Fruit fly (Drosophila melanogaster) whole organism, adult: ENCODE measurements around the gene CG31516.

ENCODE experiments used
- CG11617 ChIP-seq: fragments of 200-800 bp; sonication (Bioruptor generic); optimal IDR thresholded peaks from 2 replicates; lab custom pipeline; 2017; ENCODE audit warnings: mild to moderate bottlenecking, missing biosample characterization, missing genetic modification reagents, missing genetic modification characterization
- CG12768 ChIP-seq: fragments of 200-800 bp; sonication (Bioruptor generic); optimal IDR thresholded peaks from 2 replicates; lab custom pipeline; 2017; ENCODE audit warnings: missing biosample characterization, missing genetic modification characterization, mild to moderate bottlenecking, moderate library complexity, missing genetic modification reagents
- CG14711 ChIP-seq: fragments of 200-800 bp; sonication (Bioruptor generic); optimal IDR thresholded peaks from 2 replicates; lab custom pipeline; 2018; ENCODE audit warnings: missing biosample characterization, mild to moderate bottlenecking, missing genetic modification characterization, moderate library complexity
- CG1620 ChIP-seq: fragments of 200-800 bp; sonication (Bioruptor generic); optimal IDR thresholded peaks from 2 replicates; lab custom pipeline; 2016; ENCODE audit warnings: missing biosample characterization, missing genetic modification characterization
- CG33017 ChIP-seq: fragments of 200-800 bp; sonication (Bioruptor generic); optimal IDR thresholded peaks from 2 replicates; lab custom pipeline; 2018; ENCODE audit warnings: missing biosample characterization, mild to moderate bottlenecking, missing genetic modification characterization, moderate library complexity
- CG5204 ChIP-seq: fragments of 200-800 bp; sonication (Bioruptor generic); optimal IDR thresholded peaks from 2 replicates; lab custom pipeline; 2016; ENCODE audit warnings: missing biosample characterization, missing genetic modification characterization
- CG7045 ChIP-seq: fragments of 200-800 bp; sonication (Bioruptor generic); optimal IDR thresholded peaks from 2 replicates; lab custom pipeline; 2017; ENCODE audit warnings: missing biosample characterization, mild to moderate bottlenecking, missing genetic modification characterization
- CG7101 ChIP-seq: fragments of 200-800 bp; sonication (Bioruptor generic); optimal IDR thresholded peaks from 2 replicates; lab custom pipeline; 2018; ENCODE audit warnings: missing biosample characterization, mild to moderate bottlenecking, missing genetic modification characterization, moderate library complexity
- Clk ChIP-seq: fragments of 200-800 bp; sonication (Bioruptor generic); optimal IDR thresholded peaks from 2 replicates; lab custom pipeline; 2017; ENCODE audit warnings: missing biosample characterization, missing genetic modification characterization
- Crg-1 ChIP-seq: fragments of 200-800 bp; sonication (Bioruptor generic); optimal IDR thresholded peaks from 2 replicates; lab custom pipeline; 2016; ENCODE audit warnings: missing biosample characterization, missing genetic modification characterization
- Hr96 ChIP-seq: fragments of 200-800 bp; sonication (Bioruptor generic); optimal IDR thresholded peaks from 2 replicates; lab custom pipeline; 2016; ENCODE audit warnings: missing biosample characterization, missing genetic modification characterization
- Mnt ChIP-seq: fragments of 200-800 bp; sonication (Bioruptor generic); optimal IDR thresholded peaks from 2 replicates; lab custom pipeline; 2016; ENCODE audit warnings: missing biosample characterization, mild to moderate bottlenecking, missing genetic modification characterization
- bab1 ChIP-seq: fragments of 200-800 bp; sonication (Bioruptor generic); optimal IDR thresholded peaks from 3 replicates; lab custom pipeline; 2019; ENCODE audit warnings: missing biosample characterization, mild to moderate bottlenecking, missing genetic modification characterization, moderate library complexity
- cic ChIP-seq: fragments of 200-800 bp; sonication (Bioruptor generic); optimal IDR thresholded peaks from 2 replicates; lab custom pipeline; 2017; ENCODE audit warnings: missing biosample characterization, mild to moderate bottlenecking, missing genetic modification characterization, moderate library complexity
- cnc ChIP-seq, 2 experiments: fragments of >200 bp; optimal IDR thresholded peaks; 2 replicates each; lab custom pipeline; 2017
- kay ChIP-seq: fragments of 200-800 bp; sonication (Bioruptor generic); peaks from one replicate; lab custom pipeline; 2016; ENCODE audit warnings: missing biosample characterization, missing genetic modification characterization, borderline replicate concordance
- ovo ChIP-seq: fragments of 200-800 bp; sonication (Bioruptor generic); optimal IDR thresholded peaks from 2 replicates; lab custom pipeline; 2016; ENCODE audit warnings: missing biosample characterization, missing genetic modification characterization
- pad ChIP-seq: fragments of 200-800 bp; sonication (Bioruptor generic); optimal IDR thresholded peaks from 3 replicates; lab custom pipeline; 2017; ENCODE audit warnings: missing biosample characterization, missing genetic modification characterization, mild to moderate bottlenecking, moderate library complexity, missing genetic modification reagents
- tj ChIP-seq: fragments of 200-800 bp; sonication (Bioruptor generic); optimal IDR thresholded peaks from 3 replicates; lab custom pipeline; 2017; ENCODE audit warnings: missing biosample characterization, mild to moderate bottlenecking, missing genetic modification characterization, moderate library complexity
- toe ChIP-seq: fragments of 200-800 bp; sonication (Bioruptor generic); optimal IDR thresholded peaks from 2 replicates; lab custom pipeline; 2016; ENCODE audit warnings: missing biosample characterization, missing genetic modification characterization

The CG31516 gene

DNA sequence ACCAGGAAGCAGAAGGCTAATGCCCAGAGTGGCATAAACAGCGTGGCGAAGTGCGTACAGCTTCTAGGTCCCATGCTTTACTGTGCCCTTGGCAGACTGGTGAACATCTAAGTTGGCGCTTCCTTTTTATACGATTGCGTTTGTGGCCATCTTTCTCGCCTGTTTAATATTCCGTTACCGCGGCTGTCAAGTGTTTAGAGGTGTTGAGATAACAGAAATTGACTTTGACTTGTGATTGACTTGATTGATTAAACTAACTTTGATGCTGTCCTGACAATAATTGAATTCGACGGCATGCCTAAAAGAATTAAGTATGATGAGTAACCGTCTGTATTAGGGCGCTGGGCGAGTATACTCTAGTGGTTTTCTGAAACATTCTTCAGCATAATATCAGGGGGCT, 29.8 kb downstream of the CG31516 start, which contains the start of gene Dsk:
Gene Dsk (minus strand): TSS at position 101 of the 400 bp plus-strand sequence.
- TF ChIP-seq tj (GFP tag; lab: Kevin White, UChicago) (no peak), CG7101 (tag; lab: Kevin White, UChicago) (no peak), Crg-1 (GFP tag; lab: Kevin White, UChicago) (no peak), Clk (GFP tag; lab: Kevin White, UChicago) (no peak), CG14711 (tag; lab: Kevin White, UChicago) (no peak)

DNA sequence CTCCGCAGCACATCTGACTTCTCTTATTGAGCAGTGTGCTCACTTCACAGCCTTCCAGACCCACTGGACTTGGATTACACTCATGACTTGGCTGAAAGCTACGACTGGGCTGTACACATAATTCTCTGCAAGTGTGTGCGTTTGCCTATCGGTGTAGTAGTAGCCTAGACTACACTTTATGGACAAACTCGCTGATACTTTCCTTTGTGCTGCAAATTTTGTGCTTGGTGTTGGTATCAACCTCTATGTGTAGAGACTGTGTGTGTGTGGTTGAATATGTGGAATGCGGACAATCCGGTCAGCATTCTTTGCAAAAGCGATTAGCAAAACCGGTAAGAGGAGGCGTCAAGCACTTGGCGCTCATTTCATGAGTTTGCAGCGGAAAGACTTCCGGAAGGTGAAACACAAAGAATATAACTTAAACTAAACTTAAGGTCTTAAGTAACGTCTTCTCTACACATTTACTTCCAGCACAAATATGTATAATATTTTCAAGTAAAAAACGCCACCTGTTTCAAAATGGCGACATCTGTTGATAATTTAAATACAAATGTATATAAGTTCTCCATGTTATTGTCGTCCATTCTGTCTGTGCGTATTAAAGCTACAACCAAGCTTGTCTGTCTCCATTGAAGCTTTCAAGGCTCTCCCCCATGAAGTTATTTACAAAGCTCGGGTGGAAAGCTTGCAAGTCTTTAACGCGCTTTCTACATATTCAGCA, 33.0 kb downstream of the CG31516 start:
- TF ChIP-seq kay (GFP tag; lab: Kevin White, UChicago) (peak; percentile 72), tj (GFP tag; lab: Kevin White, UChicago) (peak; percentile 91), CG14711 (tag; lab: Kevin White, UChicago) (no peak)

DNA sequence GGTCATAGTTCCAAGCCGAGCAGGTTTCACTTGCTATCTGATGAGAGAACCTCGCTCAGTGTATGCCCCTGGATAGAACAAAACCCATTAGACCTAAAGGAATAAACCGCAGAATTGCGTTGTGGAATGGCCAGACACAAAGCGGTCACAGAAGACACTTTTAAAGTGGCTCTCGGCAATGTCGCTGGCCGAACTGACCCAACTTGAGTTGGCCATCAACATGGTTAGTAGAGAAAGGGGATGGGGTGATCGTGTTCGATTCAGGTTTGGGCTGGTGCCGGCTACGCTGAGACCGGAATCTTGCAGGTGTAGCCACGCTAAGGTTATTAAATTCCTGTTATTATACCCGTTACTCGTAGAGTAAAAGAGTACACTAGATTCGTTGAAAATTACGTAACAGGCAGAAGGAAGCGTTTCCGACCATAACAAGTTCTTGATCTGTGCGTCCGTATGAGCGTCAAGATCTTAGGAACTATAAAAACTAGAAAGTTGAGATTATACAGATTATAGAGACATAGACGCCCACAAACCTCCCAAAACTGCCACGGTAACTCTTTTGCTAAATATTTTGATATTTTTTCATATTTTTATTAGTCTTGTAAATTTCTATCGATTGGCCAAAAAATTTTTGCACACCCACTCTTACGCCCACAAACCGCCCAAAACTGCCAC, 39.3 kb downstream of the CG31516 start:
- TF ChIP-seq cic (GFP tag; lab: Kevin White, UChicago) (no peak), toe (GFP tag; lab: Kevin White, UChicago) (no peak), bab1 (GFP tag; lab: Kevin White, UChicago) (no peak), Clk (GFP tag; lab: Kevin White, UChicago) (no peak), CG14711 (tag; lab: Kevin White, UChicago) (no peak)

DNA sequence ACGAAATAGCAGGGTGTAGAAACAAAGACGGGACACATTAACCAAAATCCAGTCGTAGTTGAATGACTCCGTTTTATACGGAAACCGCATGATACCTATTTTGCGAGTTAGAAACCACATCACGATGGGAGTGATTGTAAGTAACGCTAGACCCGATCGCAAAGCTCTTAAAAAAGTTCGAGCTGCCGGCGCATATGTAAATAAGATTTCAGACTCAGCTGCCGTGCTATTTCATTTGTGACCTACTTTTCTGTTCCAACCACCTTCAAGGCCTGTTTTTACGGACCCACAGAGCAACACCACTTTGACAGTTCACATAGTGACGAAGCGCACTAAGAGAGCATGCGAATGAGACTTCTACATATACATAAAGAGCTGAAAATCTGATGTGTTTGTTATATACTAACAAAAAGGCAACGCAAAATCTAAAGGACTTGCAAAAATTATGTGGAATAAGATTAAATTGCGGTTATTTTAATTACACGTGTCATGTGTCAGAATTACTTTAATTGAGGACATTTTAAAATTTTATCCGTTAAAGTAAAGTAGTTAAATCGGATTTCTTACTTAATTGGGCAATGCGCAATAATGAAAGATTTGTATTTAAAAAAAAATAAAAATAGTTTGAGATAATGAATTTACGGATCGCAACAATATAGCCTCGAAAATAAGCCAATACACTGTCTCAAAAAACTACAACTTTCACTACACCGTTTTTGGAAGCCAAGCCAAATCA, 41.0 kb downstream of the CG31516 start:
- TF ChIP-seq CG7045 (GFP tag; lab: Kevin White, UChicago) (no peak), tj (GFP tag; lab: Kevin White, UChicago) (no peak), cic (GFP tag; lab: Kevin White, UChicago) (no peak), CG5204 (GFP tag; lab: Kevin White, UChicago) (no peak), Clk (GFP tag; lab: Kevin White, UChicago) (no peak), toe (GFP tag; lab: Kevin White, UChicago) (no peak), Hr96 (GFP tag; lab: Kevin White, UChicago) (no peak), cnc (optimal IDR thresholded peaks at IDR 0.05; lab: Kevin White, UChicago) (no peak), CG11617 (GFP tag; lab: Kevin White, UChicago) (no peak), Crg-1 (GFP tag; lab: Kevin White, UChicago) (no peak), CG12768 (GFP tag; lab: Kevin White, UChicago) (no peak), CG1620 (GFP tag; lab: Kevin White, UChicago) (no peak), pad (GFP tag; lab: Kevin White, UChicago) (no peak), CG33017 (tag; lab: Kevin White, UChicago) (no peak), Mnt (GFP tag; lab: Kevin White, UChicago) (no peak), ovo (GFP tag; lab: Kevin White, UChicago) (no peak), CG7101 (tag; lab: Kevin White, UChicago) (no peak), kay (GFP tag; lab: Kevin White, UChicago) (no peak)

DNA sequence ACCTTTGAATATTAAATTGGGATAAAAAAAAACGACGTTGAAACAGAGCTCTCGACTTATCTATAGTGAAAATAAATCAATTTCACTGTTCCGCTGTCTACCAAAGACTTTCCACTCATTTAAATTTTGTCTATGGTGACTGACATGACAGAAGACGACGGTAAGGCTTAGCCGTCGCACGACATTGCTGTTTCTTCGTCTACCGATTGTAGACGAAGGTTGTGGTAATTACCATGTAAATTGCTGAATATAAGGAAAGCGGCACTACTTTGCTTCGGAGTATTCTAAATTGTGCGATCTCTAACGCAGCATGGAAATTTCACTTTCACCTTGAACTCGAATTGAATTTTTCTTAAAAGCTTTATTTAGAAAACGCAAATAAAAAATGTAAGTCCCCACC, 43.2 kb downstream of the CG31516 start:
- TF ChIP-seq CG33017 (tag; lab: Kevin White, UChicago) (no peak), CG7101 (tag; lab: Kevin White, UChicago) (no peak), CG14711 (tag; lab: Kevin White, UChicago) (no peak), ovo (GFP tag; lab: Kevin White, UChicago) (no peak), CG5204 (GFP tag; lab: Kevin White, UChicago) (no peak), pad (GFP tag; lab: Kevin White, UChicago) (no peak), Mnt (GFP tag; lab: Kevin White, UChicago) (no peak), tj (GFP tag; lab: Kevin White, UChicago) (no peak), CG7045 (GFP tag; lab: Kevin White, UChicago) (no peak), cnc (optimal IDR thresholded peaks at IDR 0.05; lab: Kevin White, UChicago) (no peak), bab1 (GFP tag; lab: Kevin White, UChicago) (no peak), Clk (GFP tag; lab: Kevin White, UChicago) (no peak), toe (GFP tag; lab: Kevin White, UChicago) (no peak), Hr96 (GFP tag; lab: Kevin White, UChicago) (no peak), CG12768 (GFP tag; lab: Kevin White, UChicago) (no peak), kay (GFP tag; lab: Kevin White, UChicago) (no peak), CG1620 (GFP tag; lab: Kevin White, UChicago) (no peak), cic (GFP tag; lab: Kevin White, UChicago) (no peak), CG11617 (GFP tag; lab: Kevin White, UChicago) (no peak), Crg-1 (GFP tag; lab: Kevin White, UChicago) (no peak)
